Worm (Caenorhabditis elegans): Measurements from ENCODE around the gene bas-1.
A peak's percentile ranks its signal among the peaks of the same experiment; 100 is the strongest.

Gene bas-1

ce11 chrIII:5594350-5594749 is 17.7 kb upstream of the bas-1 start:
- TF ChIP-seq Y5F2A.4 (GFP tag; optimal IDR thresholded peaks at IDR 0.05) (no peak), lin-38 (GFP tag; IDR thresholded peaks at IDR 0.05) (peak; percentile 32), fos-1 (tag; optimal IDR thresholded peaks at IDR 0.05) (no peak), ceh-32 (tag; optimal IDR thresholded peaks at IDR 0.05; ENCODE audit: poor library complexity) (no peak), aly-2 (tag; optimal IDR thresholded peaks at IDR 0.05) (no peak), ZK546.5 (tag; optimal IDR thresholded peaks at IDR 0.05) (no peak), daf-16 (GFP tag; optimal IDR thresholded peaks at IDR 0.05) (peak in 1 of 2 experiments; percentile 7), daf-16 (tag; optimal IDR thresholded peaks at IDR 0.05) (no peak), hlh-30 (tag; optimal IDR thresholded peaks at IDR 0.05; ENCODE audit: insufficient read depth) (no peak), dmd-9 (GFP tag; IDR thresholded peaks at IDR 0.05) (no peak), Y75B8A.6 (GFP tag; IDR thresholded peaks at IDR 0.05) (no peak), zfp-2 (tag; optimal IDR thresholded peaks at IDR 0.05) (no peak), skn-1 (tag; optimal IDR thresholded peaks at IDR 0.05) (no peak), zip-11 (GFP tag; IDR thresholded peaks at IDR 0.05) (no peak), hlh-11 (tag; optimal IDR thresholded peaks at IDR 0.05) (no peak), Y105C5A.15 (GFP tag; IDR thresholded peaks at IDR 0.05) (no peak), daf-12 (tag; optimal IDR thresholded peaks at IDR 0.05) (no peak), lin-1 (GFP tag; IDR thresholded peaks at IDR 0.05) (no peak), gei-8 (GFP tag; optimal IDR thresholded peaks at IDR 0.05) (no peak), tra-1 (GFP tag; IDR thresholded peaks at IDR 0.05) (no peak), dmd-8 (GFP tag; IDR thresholded peaks at IDR 0.05) (no peak), saeg-2 (GFP tag; IDR thresholded peaks at IDR 0.05) (no peak), nhr-111 (GFP tag; optimal IDR thresholded peaks at IDR 0.05) (no peak), ctbp-1 (GFP tag; IDR thresholded peaks at IDR 0.05) (no peak), mxl-2 (GFP tag; conservative IDR thresholded peaks at IDR 0.05) (no peak), hmg-1.1 (GFP tag; IDR thresholded peaks at IDR 0.05) (peak; percentile 38; the same call in 1 of the 2 replicates), rbr-2 (tag; optimal IDR thresholded peaks at IDR 0.05) (no peak), R02D3.7 (tag; optimal IDR thresholded peaks at IDR 0.05) (no peak), nhr-42 (GFP tag; IDR thresholded peaks at IDR 0.05) (no peak), F26F4.8 (GFP tag; conservative IDR thresholded peaks at IDR 0.05) (no peak), lsy-2 (tag; optimal IDR thresholded peaks at IDR 0.05) (peak in 1 of 2 experiments; percentile 37), nhr-25 (tag; optimal IDR thresholded peaks at IDR 0.05; ENCODE audit: borderline replicate concordance, insufficient read depth) (peak; percentile 76), fkh-10 (GFP tag; optimal IDR thresholded peaks at IDR 0.05) (no peak), nhr-77 (tag; optimal IDR thresholded peaks at IDR 0.05) (no peak), zip-2 (tag; optimal IDR thresholded peaks at IDR 0.05) (no peak), lir-3 (tag; optimal IDR thresholded peaks at IDR 0.05) (no peak), nhr-102 (tag; optimal IDR thresholded peaks at IDR 0.05) (no peak), ama-1 (optimal IDR thresholded peaks at IDR 0.05) (peak; percentile 80), ceh-28 (tag; optimal IDR thresholded peaks at IDR 0.05) (no peak), attf-4 (tag; optimal IDR thresholded peaks at IDR 0.05) (no peak), F44E2.7 (GFP tag; IDR thresholded peaks at IDR 0.05) (no peak), F10B5.3 (tag; optimal IDR thresholded peaks at IDR 0.05) (no peak), ces-1 (GFP tag; optimal IDR thresholded peaks at IDR 0.05) (no peak), arid-1 (GFP tag; conservative IDR thresholded peaks at IDR 0.05) (0 out of 2 replicates have a peak, but pooled peaks have one; percentile 26), lin-29 (GFP tag; IDR thresholded peaks at IDR 0.05) (no peak), F37D6.2 (tag; optimal IDR thresholded peaks at IDR 0.05) (no peak), ZK337.2 (GFP tag; IDR thresholded peaks at IDR 0.05) (no peak), unc-39 (tag; optimal IDR thresholded peaks at IDR 0.05) (no peak), nhr-28 (tag; optimal IDR thresholded peaks at IDR 0.05) (peak; percentile 43), mes-2 (tag; optimal IDR thresholded peaks at IDR 0.05; ENCODE audit: poor library complexity, severe bottlenecking) (peak; percentile 62), lim-7 (GFP tag; IDR thresholded peaks at IDR 0.05) (no peak), aha-1 (tag) (peak; percentile 38), mep-1 (tag; optimal IDR thresholded peaks at IDR 0.05) (no peak)
